Worm (Caenorhabditis elegans) whole organism, midembryonic: ENCODE measurements around the gene gkow-1.

Source experiments
- cog-1 ChIP-seq: sonication (generic microtip); optimal IDR thresholded peaks from 2 replicates; lab custom pipeline; 2016; ENCODE audit warnings: missing genetic modification characterization, missing compliant biosample characterization
- flt-1 ChIP-seq: fragments of 200-800 bp; sonication (Bioruptor generic); IDR thresholded peaks from 2 replicates; pipeline ENCODE4 v1.3.6; 2022; ENCODE audit warnings: missing genetic modification characterization, missing compliant biosample characterization
- klf-2 ChIP-seq: fragments of 200-800 bp; sonication (Bioruptor generic); conservative IDR thresholded peaks from 2 replicates; pipeline ENCODE4 v1.3.6; 2022; ENCODE audit warnings: missing genetic modification reagents, missing genetic modification characterization, missing compliant biosample characterization
- tab-1 ChIP-seq: fragments of 200-800 bp; sonication (Bioruptor generic); IDR thresholded peaks from 2 replicates; pipeline ENCODE4 v1.3.6; 2022; ENCODE audit warnings: missing genetic modification characterization, missing compliant biosample characterization
- ztf-23 ChIP-seq: fragments of 200-800 bp; sonication (Bioruptor generic); IDR thresholded peaks from 2 replicates; pipeline ENCODE4 v1.3.6; 2022; ENCODE audit warnings: missing genetic modification reagents, missing genetic modification characterization, missing compliant biosample characterization
- ztf-29 ChIP-seq: fragments of 200-800 bp; sonication (Bioruptor generic); IDR thresholded peaks from 2 replicates; pipeline ENCODE4 v1.3.6; 2022; ENCODE audit warnings: missing genetic modification reagents, missing genetic modification characterization, missing compliant biosample characterization

DNA sequence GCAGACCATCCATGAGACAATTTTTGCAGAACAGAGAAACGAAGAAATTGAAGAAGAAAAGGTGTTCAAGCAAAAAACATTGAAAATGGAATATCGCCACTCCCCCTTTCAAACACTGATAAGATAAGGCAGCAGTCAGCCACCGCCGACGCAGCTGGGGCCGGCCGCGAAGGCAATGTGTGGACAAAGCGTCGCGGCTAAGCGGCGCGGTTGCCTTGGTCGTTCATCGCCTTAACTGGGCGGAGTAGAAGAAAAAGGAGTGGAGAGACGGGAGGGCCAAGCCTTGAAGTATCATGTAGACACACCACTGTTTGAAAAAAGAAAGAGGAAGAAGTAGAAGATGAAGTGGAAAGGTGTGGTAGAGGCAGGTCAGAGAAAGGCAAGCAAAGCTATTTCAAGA lies 27.0 kb upstream of the gkow-1 start:
- no peak for TF ChIP-seq ztf-29 (GFP tag; lab: Robert Waterston, UW)
- TF ChIP-seq flt-1, result no peak
- no peak for TF ChIP-seq tab-1 (GFP tag; lab: Robert Waterston, UW)
- peak; percentile 62; the same call in 1 of the 2 replicates for TF ChIP-seq klf-2
- no peak for TF ChIP-seq cog-1 (tag; lab: Kevin White, UChicago)
- TF ChIP-seq ztf-23 (GFP tag; lab: Robert Waterston, UW), result 0 out of 2 replicates have a peak, but pooled peaks have one; percentile 39
